Worm (Caenorhabditis elegans): Measurements from ENCODE around the gene ZK105.8.

DNA sequence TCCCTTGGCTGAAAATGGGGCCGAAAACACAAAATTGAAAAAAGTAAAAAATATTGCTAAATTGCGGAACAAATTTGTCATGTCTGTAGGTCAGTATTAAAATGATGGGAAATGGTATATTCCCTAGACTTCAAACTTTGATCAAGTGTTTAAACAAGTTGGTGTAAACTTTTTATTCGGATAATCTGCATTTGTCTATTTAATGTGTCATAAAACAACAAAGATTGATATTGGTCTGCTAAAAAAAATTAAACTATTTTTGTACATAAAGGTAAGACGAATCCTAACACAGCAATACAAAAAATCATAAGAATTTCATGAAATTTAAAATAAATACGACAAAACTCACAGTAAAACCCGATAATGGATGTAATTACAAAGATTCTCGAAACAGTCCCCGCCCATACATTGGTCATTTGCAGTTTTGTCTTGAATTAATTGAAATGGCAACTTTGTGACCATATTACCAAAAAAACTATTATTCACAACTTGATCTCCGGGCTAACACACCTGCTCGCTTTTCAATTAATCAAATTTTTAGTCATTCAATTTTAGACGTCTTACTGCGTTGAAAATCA, at the start of gene ZK105.8, which contains the start of gene ZK105.6:
- TF ChIP-seq aha-1 (tag; optimal IDR thresholded peaks at IDR 0.05) (no peak), lir-3 (tag; optimal IDR thresholded peaks at IDR 0.05; ENCODE audit: poor library complexity) (no peak), ets-5 (GFP tag; IDR thresholded peaks at IDR 0.05) (no peak), lin-39 (tag; optimal IDR thresholded peaks at IDR 0.05) (no peak), lin-35 (GFP tag; optimal IDR thresholded peaks at IDR 0.05) (no peak), mab-9 (GFP tag; IDR thresholded peaks at IDR 0.05) (no peak), nhr-71 (tag; optimal IDR thresholded peaks at IDR 0.05) (no peak), lsy-2 (tag; optimal IDR thresholded peaks at IDR 0.05) (no peak), dsc-1 (tag; optimal IDR thresholded peaks at IDR 0.05) (no peak), nhr-11 (tag; optimal IDR thresholded peaks at IDR 0.05) (no peak)

All from whole organism, L1 larva.